Fruit fly (Drosophila melanogaster) whole organism, embryonic: ENCODE data around the gene Usp30.

Experiments used
- Atf-2 ChIP-seq: fragments of 200-800 bp; sonication (Bioruptor generic); optimal IDR thresholded peaks from 2 replicates; lab custom pipeline; 2016; ENCODE audit warnings: missing biosample characterization, missing genetic modification characterization
- CG10209 ChIP-seq: fragments of 200-800 bp; sonication (Bioruptor generic); optimal IDR thresholded peaks from 3 replicates; lab custom pipeline; 2017; ENCODE audit warnings: missing biosample characterization, mild to moderate bottlenecking, missing genetic modification characterization, missing genetic modification reagents
- CG11695 ChIP-seq: fragments of 200-800 bp; sonication (Bioruptor generic); IDR thresholded peaks from 3 replicates; pipeline ENCODE4 v1.3.6; 2022; ENCODE audit warnings: missing biosample characterization, missing genetic modification characterization
- CG14014 ChIP-seq: fragments of 200-800 bp; sonication (Bioruptor generic); IDR thresholded peaks from 2 replicates; pipeline ENCODE4 v1.3.6; 2022; ENCODE audit warnings: missing biosample characterization, missing genetic modification characterization
- CG14441 ChIP-seq: fragments of 200-800 bp; sonication (Bioruptor generic); IDR thresholded peaks from 2 replicates; pipeline ENCODE4 v1.3.6; 2022; ENCODE audit warnings: missing biosample characterization, missing genetic modification characterization
- CG14965 ChIP-seq: fragments of 200-800 bp; sonication (Bioruptor generic); optimal IDR thresholded peaks from 2 replicates; lab custom pipeline; 2016; ENCODE audit warnings: missing biosample characterization, missing genetic modification characterization, borderline replicate concordance
- CG15514 ChIP-seq: fragments of 200-800 bp; sonication (Bioruptor generic); optimal IDR thresholded peaks from 3 replicates; lab custom pipeline; 2017; ENCODE audit warnings: missing biosample characterization, missing genetic modification characterization, mild to moderate bottlenecking, moderate library complexity, missing genetic modification reagents
- CG16779 ChIP-seq: fragments of 200-800 bp; sonication (Bioruptor generic); IDR thresholded peaks from 2 replicates; pipeline ENCODE4 v1.3.6; 2022; ENCODE audit warnings: missing biosample characterization, missing genetic modification characterization
- CG17359 ChIP-seq: fragments of 200-800 bp; sonication (Bioruptor generic); optimal IDR thresholded peaks from 3 replicates; lab custom pipeline; 2018; ENCODE audit warnings: missing biosample characterization, mild to moderate bottlenecking, missing genetic modification characterization, moderate library complexity
- CG17568 ChIP-seq: fragments of 200-800 bp; sonication (Bioruptor generic); optimal IDR thresholded peaks from 2 replicates; lab custom pipeline; 2018; ENCODE audit warnings: missing biosample characterization, mild to moderate bottlenecking, missing genetic modification characterization, moderate library complexity
- CG18599 ChIP-seq: fragments of 200-800 bp; sonication (Bioruptor generic); optimal IDR thresholded peaks from 3 replicates; lab custom pipeline; 2017; ENCODE audit warnings: missing biosample characterization, missing genetic modification characterization, mild to moderate bottlenecking, moderate library complexity, missing genetic modification reagents
- CG2116 ChIP-seq: fragments of 200-800 bp; sonication (Bioruptor generic); optimal IDR thresholded peaks from 3 replicates; lab custom pipeline; 2018; ENCODE audit warnings: missing biosample characterization, mild to moderate bottlenecking, missing genetic modification characterization
- CG2678 ChIP-seq: fragments of 200-800 bp; sonication (Bioruptor generic); optimal IDR thresholded peaks from 3 replicates; lab custom pipeline; 2019; ENCODE audit warnings: missing biosample characterization, mild to moderate bottlenecking, missing genetic modification characterization, moderate library complexity
- CG2875 ChIP-seq: fragments of 200-800 bp; sonication (Bioruptor generic); optimal IDR thresholded peaks from 2 replicates; lab custom pipeline; 2017; ENCODE audit warnings: missing biosample characterization, mild to moderate bottlenecking, missing genetic modification characterization, missing genetic modification reagents
- CG3163 ChIP-seq: fragments of 200-800 bp; sonication (Bioruptor generic); optimal IDR thresholded peaks from 3 replicates; lab custom pipeline; 2016; ENCODE audit warnings: missing biosample characterization, missing genetic modification characterization
- CG4820 ChIP-seq: fragments of 200-800 bp; sonication (Bioruptor generic); optimal IDR thresholded peaks from 3 replicates; lab custom pipeline; 2016; ENCODE audit warnings: missing biosample characterization, missing genetic modification characterization
- CG6689 ChIP-seq: fragments of 200-800 bp; sonication (Bioruptor generic); IDR thresholded peaks from 2 replicates; pipeline ENCODE4 v1.3.6; 2022; ENCODE audit warnings: missing biosample characterization, missing genetic modification characterization
- CG7357 ChIP-seq: fragments of 200-800 bp; sonication (Bioruptor generic); IDR thresholded peaks from 3 replicates; pipeline ENCODE4 v1.3.6; 2022; ENCODE audit warnings: missing biosample characterization, missing genetic modification characterization
- CG7963 ChIP-seq: fragments of 200-800 bp; sonication (Bioruptor generic); IDR thresholded peaks from 3 replicates; pipeline ENCODE4 v1.3.6; 2022; ENCODE audit warnings: missing biosample characterization, missing genetic modification characterization; ENCODE audit not compliant: partially characterized antibody
- CG9932 ChIP-seq: fragments of 200-800 bp; sonication (Bioruptor generic); IDR thresholded peaks from 2 replicates; pipeline ENCODE4 v1.3.6; 2022; ENCODE audit warnings: missing biosample characterization, missing genetic modification characterization
- Fer1 ChIP-seq: fragments of 200-800 bp; sonication (Bioruptor generic); optimal IDR thresholded peaks from 2 replicates; lab custom pipeline; 2017; ENCODE audit warnings: missing biosample characterization, mild to moderate bottlenecking, missing genetic modification characterization
- Fer3 ChIP-seq: fragments of 200-800 bp; sonication (Bioruptor generic); optimal IDR thresholded peaks from 2 replicates; lab custom pipeline; 2018; ENCODE audit warnings: missing biosample characterization, mild to moderate bottlenecking, missing genetic modification characterization, moderate library complexity
- Hey ChIP-seq: fragments of 200-800 bp; sonication (Bioruptor generic); optimal IDR thresholded peaks from 3 replicates; lab custom pipeline; 2018; ENCODE audit warnings: missing biosample characterization, mild to moderate bottlenecking, missing genetic modification characterization
- Hmr ChIP-seq: fragments of 200-800 bp; sonication (Bioruptor generic); optimal IDR thresholded peaks from 3 replicates; lab custom pipeline; 2017; ENCODE audit warnings: mild to moderate bottlenecking, missing biosample characterization, missing genetic modification reagents, missing genetic modification characterization
- NK7.1 ChIP-seq: fragments of 200-800 bp; sonication (Bioruptor generic); optimal IDR thresholded peaks from 3 replicates; lab custom pipeline; 2016; ENCODE audit warnings: missing biosample characterization, missing genetic modification characterization
- Nf-YC ChIP-seq: fragments of 200-800 bp; optimal IDR thresholded peaks from 3 replicates; lab custom pipeline; 2019; ENCODE audit warnings: missing biosample characterization, mild to moderate bottlenecking, missing genetic modification characterization, moderate library complexity
- PHDP ChIP-seq: fragments of 200-800 bp; sonication (Bioruptor generic); optimal IDR thresholded peaks from 3 replicates; lab custom pipeline; 2018; ENCODE audit warnings: missing biosample characterization, mild to moderate bottlenecking, missing genetic modification characterization, moderate library complexity
- Ptx1 ChIP-seq: fragments of 200-800 bp; sonication (Bioruptor generic); IDR thresholded peaks from 2 replicates; pipeline ENCODE4 v1.3.6; 2022; ENCODE audit warnings: missing biosample characterization, missing genetic modification characterization
- Sox102F ChIP-seq: fragments of 200-800 bp; sonication (Bioruptor generic); optimal IDR thresholded peaks from 2 replicates; lab custom pipeline; 2018; ENCODE audit warnings: missing biosample characterization, mild to moderate bottlenecking, missing genetic modification characterization, moderate library complexity
- Tbp ChIP-seq: fragments of >200 bp; optimal IDR thresholded peaks from 2 replicates; lab custom pipeline; 2018; ENCODE audit warnings: missing biosample characterization, missing genetic modification characterization
- aop ChIP-seq: fragments of 200-800 bp; sonication (Bioruptor generic); IDR thresholded peaks from 2 replicates; pipeline ENCODE4 v1.3.6; 2022; ENCODE audit warnings: missing biosample characterization, missing genetic modification characterization
- ap ChIP-seq: fragments of 200-800 bp; sonication (Bioruptor generic); IDR thresholded peaks from 2 replicates; pipeline ENCODE4 v1.3.6; 2022; ENCODE audit warnings: missing biosample characterization, missing genetic modification characterization
- ci ChIP-seq: fragments of 200-800 bp; sonication (Bioruptor generic); IDR thresholded peaks from 3 replicates; pipeline ENCODE4 v1.3.6; 2022; ENCODE audit warnings: missing biosample characterization, missing genetic modification characterization
- gce ChIP-seq: fragments of 200-800 bp; sonication (Bioruptor generic); IDR thresholded peaks from 3 replicates; pipeline ENCODE4 v1.3.6; 2022; ENCODE audit warnings: missing biosample characterization, missing genetic modification characterization
- gem ChIP-seq: fragments of 200-800 bp; sonication (Bioruptor generic); optimal IDR thresholded peaks from 2 replicates; lab custom pipeline; 2019; ENCODE audit warnings: missing biosample characterization, mild to moderate bottlenecking, missing genetic modification characterization, moderate library complexity
- gfzf ChIP-seq: fragments of 200-800 bp; sonication (Bioruptor generic); optimal IDR thresholded peaks from 2 replicates; lab custom pipeline; 2016; ENCODE audit warnings: missing biosample characterization, mild to moderate bottlenecking, missing genetic modification characterization, moderate library complexity
- hkb ChIP-seq, 2 experiments: fragments of 200-800 bp in 1 of 2; fragments of >200 bp in 1 of 2; sonication (Bioruptor generic) in 1 of 2; IDR thresholded peaks in 1 of 2; optimal IDR thresholded peaks in 1 of 2; 2 replicates each; pipeline versions ENCODE4 v1.3.6 to Lab custom; 2017 to 2022; ENCODE audit warnings: missing biosample characterization in 1 of 2, missing genetic modification characterization in 1 of 2
- ind ChIP-seq: fragments of 200-800 bp; sonication (Bioruptor generic); optimal IDR thresholded peaks from 3 replicates; lab custom pipeline; 2016; ENCODE audit warnings: missing biosample characterization, missing genetic modification characterization
- kah ChIP-seq: fragments of 200-800 bp; sonication (Bioruptor generic); optimal IDR thresholded peaks from 2 replicates; lab custom pipeline; 2018; ENCODE audit warnings: missing biosample characterization, mild to moderate bottlenecking, missing genetic modification characterization
- lmd ChIP-seq: fragments of 200-800 bp; sonication (Bioruptor generic); IDR thresholded peaks from 2 replicates; pipeline ENCODE4 v1.3.6; 2022; ENCODE audit warnings: missing biosample characterization, missing genetic modification characterization
- prd ChIP-seq, 3 experiments: fragments of >200 bp in 2 of 3; fragments of 200-800 bp in 1 of 3; sonication (Bioruptor generic) in 1 of 3; optimal IDR thresholded peaks in 2 of 3; IDR thresholded peaks in 1 of 3; 2 replicates in 2 of 3; 3 replicates in 1 of 3; pipeline versions ENCODE4 v1.3.6 to Lab custom; 2017 to 2022; ENCODE audit warnings: missing biosample characterization in 1 of 3, missing genetic modification characterization in 1 of 3
- ranshi ChIP-seq: fragments of 200-800 bp; sonication (Bioruptor generic); IDR thresholded peaks from 2 replicates; pipeline ENCODE4 v1.3.6; 2022; ENCODE audit warnings: missing biosample characterization, missing genetic modification characterization
- tgo ChIP-seq: fragments of 200-800 bp; sonication (Bioruptor generic); IDR thresholded peaks from 3 replicates; pipeline ENCODE4 v1.3.6; 2022; ENCODE audit warnings: missing biosample characterization, missing genetic modification characterization
- ttk ChIP-seq: fragments of 200-800 bp; sonication (Bioruptor generic); IDR thresholded peaks from 2 replicates; pipeline ENCODE4 v2.1.2; 2022; ENCODE audit warnings: missing biosample characterization, missing genetic modification characterization
- zen2 ChIP-seq: fragments of 200-800 bp; sonication (Bioruptor generic); IDR thresholded peaks from 3 replicates; pipeline ENCODE4 v1.3.6; 2022; ENCODE audit warnings: missing biosample characterization, missing genetic modification characterization; ENCODE audit not compliant: partially characterized antibody
- zfh1 ChIP-seq: fragments of 200-800 bp; sonication (Bioruptor generic); IDR thresholded peaks from 3 replicates; pipeline ENCODE4 v1.3.6; 2022; ENCODE audit warnings: missing biosample characterization, missing genetic modification characterization

Usp30 gene

DNA sequence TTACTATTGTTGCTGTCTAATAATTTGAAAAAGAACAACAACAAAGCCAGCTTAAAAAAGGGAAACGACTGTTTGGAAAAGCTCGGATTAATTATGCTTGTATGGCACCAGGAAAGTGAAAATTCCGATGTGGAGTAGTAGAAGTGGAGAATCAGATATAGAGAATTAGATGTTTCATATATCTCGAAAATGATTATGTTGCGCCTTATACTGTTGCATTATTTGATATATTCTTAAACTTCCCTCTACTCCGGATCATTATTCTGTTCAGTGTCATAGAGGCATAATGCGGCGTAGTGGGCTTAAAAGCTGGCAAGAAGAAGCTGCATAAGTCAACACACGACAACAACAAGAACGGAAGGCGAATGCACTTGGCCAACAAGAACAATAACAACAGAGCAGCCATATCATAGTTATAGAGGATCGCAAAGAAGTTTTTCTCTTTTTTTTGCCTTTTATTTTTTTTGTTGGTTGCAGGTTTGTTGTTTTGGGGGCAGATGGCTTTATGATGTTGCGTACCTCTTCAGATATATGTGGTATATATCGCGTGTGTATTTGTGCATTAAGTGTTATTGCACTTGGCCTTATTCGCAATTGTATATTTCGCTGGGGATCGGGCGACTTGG lies 46.3 kb upstream of the Usp30 start (continued):
- no peak for TF ChIP-seq prd (optimal IDR thresholded peaks at IDR 0.05; lab: Kevin White, UChicago)
- TF ChIP-seq prd (GFP tag; IDR thresholded peaks at IDR 0.05; lab: Robert Waterston, UW) = peak; percentile 32; the same call in 1 of the 3 replicates
- no peak for TF ChIP-seq Nf-YC (tag; lab: Kevin White, UChicago)
- TF ChIP-seq tgo (GFP tag; lab: Robert Waterston, UW) = peak; percentile 19; the same call in 1 of the 3 replicates
- no peak for TF ChIP-seq CG14965 (GFP tag; lab: Kevin White, UChicago)
- no peak for TF ChIP-seq CG11695
- 0 out of 3 replicates have a peak, but pooled peaks have one; percentile 42 for TF ChIP-seq zfh1 (GFP tag; lab: Robert Waterston, UW)
- no peak for TF ChIP-seq CG16779 (GFP tag; lab: Robert Waterston, UW)
- peak; percentile 42; the same call in 1 of the 2 replicates for TF ChIP-seq CG14441 (GFP tag; lab: Robert Waterston, UW)
- peak; percentile 30 for TF ChIP-seq CG6689
- TF ChIP-seq ind (GFP tag; lab: Kevin White, UChicago) = no peak

- TF ChIP-seq CG14014 (peak; percentile 27; the same call in 1 of the 2 replicates), ci (GFP tag; lab: Robert Waterston, UW) (0 out of 3 replicates have a peak, but pooled peaks have one; percentile 37), PHDP (tag; lab: Kevin White, UChicago) (peak; percentile 47), CG6689 (0 out of 2 replicates have a peak, but pooled peaks have one; percentile 14), aop (GFP tag; lab: Robert Waterston, UW) (no peak), ttk (no peak), Tbp (GFP tag; lab: Kevin White, UChicago) (no peak), gem (tag; lab: Kevin White, UChicago) (peak; percentile 68), NK7.1 (GFP tag; lab: Kevin White, UChicago) (no peak), CG7357 (GFP tag; lab: Robert Waterston, UW) (0 out of 3 replicates have a peak, but pooled peaks have one; percentile 29), zen2 (GFP tag; lab: Robert Waterston, UW) (no peak), CG15514 (no peak), CG10209 (peak; percentile 21), Sox102F (GFP tag; lab: Kevin White, UChicago) (peak; percentile 54), ranshi (GFP tag; lab: Robert Waterston, UW) (0 out of 2 replicates have a peak, but pooled peaks have one; percentile 6), CG2678 (peak; percentile 50), CG17568 (no peak), Fer1 (peak; percentile 8), Hey (tag; lab: Kevin White, UChicago) (no peak), gce (GFP tag; lab: Robert Waterston, UW) (0 out of 3 replicates have a peak, but pooled peaks have one; percentile 25), ap (GFP tag; lab: Robert Waterston, UW) (no peak), kah (no peak), CG2116 (no peak), Hmr (GFP tag; lab: Kevin White, UChicago) (peak; percentile 2), lmd (peak; percentile 38), gfzf (GFP tag; lab: Kevin White, UChicago) (no peak), CG17359 (peak; percentile 43), CG9932 (GFP tag; lab: Robert Waterston, UW) (no peak), CG18599 (peak; percentile 53), CG2875 (GFP tag; lab: Kevin White, UChicago) (peak; percentile 9), hkb (optimal IDR thresholded peaks at IDR 0.05; lab: Kevin White, UChicago) (no peak), hkb (GFP tag; IDR thresholded peaks at IDR 0.05; lab: Robert Waterston, UW) (0 out of 2 replicates have a peak, but pooled peaks have one; percentile 27), CG4820 (GFP tag; lab: Kevin White, UChicago) (peak; percentile 32), Ptx1 (GFP tag; lab: Robert Waterston, UW) (peak; percentile 39), CG3163 (GFP tag; lab: Kevin White, UChicago) (no peak), tgo (GFP tag; lab: Robert Waterston, UW) (peak; percentile 15; the same call in 1 of the 3 replicates), CG7963 (no peak), Fer3 (tag; lab: Kevin White, UChicago) (peak; percentile 5), Atf-2 (GFP tag; lab: Kevin White, UChicago) (no peak)
Observed at dm6 chrX:5924378-5924777, 44.8 kb upstream of the Usp30 start.
